Fruit fly (Drosophila melanogaster) whole organism, pupa: ENCODE measurements around the gene CG4793.

Experiments used
- CG10348 ChIP-seq: fragments of 200-800 bp; sonication (Bioruptor generic); IDR thresholded peaks from 2 replicates; pipeline ENCODE4 v1.3.6; 2022; ENCODE audit warnings: missing biosample characterization, missing genetic modification characterization
- CG12605 ChIP-seq: fragments of 200-800 bp; sonication (Bioruptor generic); IDR thresholded peaks from 2 replicates; pipeline ENCODE4 v1.3.6; 2022; ENCODE audit warnings: missing biosample characterization, missing genetic modification characterization
- CG13204 ChIP-seq: fragments of 200-800 bp; sonication (Bioruptor generic); optimal IDR thresholded peaks from 2 replicates; lab custom pipeline; 2018; ENCODE audit warnings: missing biosample characterization, mild to moderate bottlenecking, missing genetic modification characterization, moderate library complexity
- CG14655 ChIP-seq: fragments of 200-800 bp; sonication (Bioruptor generic); optimal IDR thresholded peaks from 3 replicates; lab custom pipeline; 2017; ENCODE audit warnings: mild to moderate bottlenecking, missing biosample characterization, missing genetic modification reagents, missing genetic modification characterization
- CG15710 ChIP-seq: fragments of 200-800 bp; sonication (Bioruptor generic); optimal IDR thresholded peaks from 2 replicates; lab custom pipeline; 2018; ENCODE audit warnings: missing biosample characterization, mild to moderate bottlenecking, missing genetic modification characterization, moderate library complexity
- CG17806 ChIP-seq: fragments of 200-800 bp; sonication (Bioruptor generic); optimal IDR thresholded peaks from 2 replicates; lab custom pipeline; 2018; ENCODE audit warnings: missing biosample characterization, mild to moderate bottlenecking, missing genetic modification characterization, moderate library complexity
- CG32121 ChIP-seq: fragments of 200-800 bp; sonication (Bioruptor generic); IDR thresholded peaks from 2 replicates; pipeline ENCODE4 v1.3.6; 2022; ENCODE audit warnings: missing biosample characterization, missing genetic modification characterization
- CG34367 ChIP-seq: fragments of 200-800 bp; sonication (Bioruptor generic); optimal IDR thresholded peaks from 2 replicates; lab custom pipeline; 2018; ENCODE audit warnings: missing biosample characterization, mild to moderate bottlenecking, missing genetic modification characterization
- CG4496 ChIP-seq: fragments of 200-800 bp; sonication (Bioruptor generic); IDR thresholded peaks from 3 replicates; pipeline ENCODE4 v1.3.6; 2022; ENCODE audit warnings: missing biosample characterization, missing genetic modification characterization
- CG8159 ChIP-seq: fragments of 200-800 bp; sonication (Bioruptor generic); optimal IDR thresholded peaks from 3 replicates; lab custom pipeline; 2018; ENCODE audit warnings: missing biosample characterization, mild to moderate bottlenecking, missing genetic modification characterization, moderate library complexity
- CG8301 ChIP-seq: fragments of 200-800 bp; sonication (Bioruptor generic); optimal IDR thresholded peaks from 2 replicates; lab custom pipeline; 2018; ENCODE audit warnings: missing biosample characterization, mild to moderate bottlenecking, missing genetic modification characterization
- CG9948 ChIP-seq: fragments of 200-800 bp; sonication (Bioruptor generic); optimal IDR thresholded peaks from 2 replicates; lab custom pipeline; 2018; ENCODE audit warnings: missing biosample characterization, mild to moderate bottlenecking, missing genetic modification characterization, moderate library complexity
- D1 ChIP-seq: fragments of 200-800 bp; sonication (Bioruptor generic); optimal IDR thresholded peaks from 2 replicates; lab custom pipeline; 2018; ENCODE audit warnings: missing biosample characterization, mild to moderate bottlenecking, missing genetic modification characterization, moderate library complexity
- EcR ChIP-seq: fragments of 200-800 bp; sonication (Bioruptor generic); optimal IDR thresholded peaks from 3 replicates; lab custom pipeline; 2019; ENCODE audit warnings: missing biosample characterization, missing genetic modification characterization, mild to moderate bottlenecking, moderate library complexity, missing genetic modification reagents
- Ets98B ChIP-seq: fragments of 200-800 bp; sonication (Bioruptor generic); IDR thresholded peaks from 2 replicates; pipeline ENCODE4 v1.3.6; 2022; ENCODE audit warnings: missing biosample characterization, missing genetic modification characterization
- Pif1A ChIP-seq: fragments of 200-800 bp; sonication (Bioruptor generic); optimal IDR thresholded peaks from 3 replicates; lab custom pipeline; 2016; ENCODE audit warnings: missing biosample characterization, missing genetic modification characterization
- Pif1B ChIP-seq: fragments of 200-800 bp; sonication (Bioruptor generic); optimal IDR thresholded peaks from 3 replicates; lab custom pipeline; 2016; ENCODE audit warnings: missing biosample characterization, missing genetic modification characterization
- Snoo ChIP-seq: fragments of 200-800 bp; sonication (Bioruptor generic); optimal IDR thresholded peaks from 3 replicates; lab custom pipeline; 2017; ENCODE audit warnings: missing biosample characterization, mild to moderate bottlenecking, missing genetic modification characterization, inconsistent platforms
- fd96Ca ChIP-seq: fragments of 200-800 bp; sonication (Bioruptor generic); IDR thresholded peaks from 3 replicates; pipeline ENCODE4 v1.3.6; 2022; ENCODE audit warnings: missing biosample characterization, missing genetic modification characterization
- gl ChIP-seq: fragments of 200-800 bp; sonication (Bioruptor generic); optimal IDR thresholded peaks from 2 replicates; lab custom pipeline; 2018; ENCODE audit warnings: missing biosample characterization, mild to moderate bottlenecking, missing genetic modification characterization
- rn ChIP-seq: fragments of 200-800 bp; sonication (Bioruptor generic); IDR thresholded peaks from 2 replicates; pipeline ENCODE4 v1.3.6; 2022; ENCODE audit warnings: missing biosample characterization, missing genetic modification characterization

CG4793 gene

DNA sequence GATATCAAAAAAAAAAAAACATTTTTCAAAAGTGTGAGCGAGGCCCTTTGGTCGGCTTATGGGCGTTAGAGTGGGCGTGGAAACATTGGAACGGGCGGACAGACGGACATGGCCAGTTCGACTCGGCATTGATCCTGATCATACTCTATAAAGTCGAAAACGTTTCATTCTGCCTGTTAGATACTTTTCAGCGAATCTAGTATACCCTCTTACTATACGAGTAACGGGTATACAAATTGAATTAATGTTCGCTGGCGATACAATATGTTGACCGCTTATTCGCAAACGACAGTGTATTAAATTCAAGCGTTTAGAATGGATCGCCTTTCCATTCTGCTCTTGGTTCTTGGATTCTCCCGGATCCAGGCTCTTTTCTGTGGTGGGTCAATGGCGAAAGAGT is at the start of gene CG4793:
Gene CG4793 (plus strand): TSS at position 301 of the 400 bp plus-strand sequence.
- no peak for TF ChIP-seq Pif1B (GFP tag; lab: Kevin White, UChicago)
- TF ChIP-seq D1 (tag; lab: Kevin White, UChicago), result no peak
- TF ChIP-seq CG32121 (GFP tag; lab: Robert Waterston, UW), result no peak
- no peak for TF ChIP-seq rn
- TF ChIP-seq Pif1A, result no peak
- no peak for TF ChIP-seq CG17806 (tag; lab: Kevin White, UChicago)
- TF ChIP-seq CG8159 (tag; lab: Kevin White, UChicago), result no peak
- no peak for TF ChIP-seq CG4496 (GFP tag; lab: Robert Waterston, UW)
- no peak for TF ChIP-seq CG13204 (GFP tag; lab: Kevin White, UChicago)
- TF ChIP-seq CG14655 (GFP tag; lab: Kevin White, UChicago), result no peak
- no peak for TF ChIP-seq fd96Ca (GFP tag; lab: Robert Waterston, UW)
- no peak for TF ChIP-seq CG10348 (GFP tag; lab: Robert Waterston, UW)

DNA sequence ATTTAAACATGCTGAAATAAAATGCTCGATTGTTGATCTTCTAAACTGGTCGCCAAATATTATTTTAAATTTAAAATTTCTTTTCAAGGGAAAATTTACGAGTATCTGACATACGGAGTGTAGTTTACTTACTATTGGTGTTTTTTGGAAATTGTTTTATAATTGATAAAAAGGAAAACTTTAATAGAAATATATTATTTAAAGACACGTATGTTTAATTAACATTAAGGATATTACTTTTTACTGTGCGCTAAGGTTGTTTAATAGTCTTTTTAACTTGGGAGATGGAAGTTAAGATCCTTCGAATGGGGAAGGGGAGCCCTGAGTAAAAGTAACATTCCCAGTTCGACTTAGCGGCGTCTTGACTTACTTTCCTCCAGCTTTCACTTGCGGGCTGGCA is 43.1 kb upstream of the CG4793 start, which contains the start of gene CG7653:
Gene CG7653 (minus strand): TSS at position 101 of the 400 bp plus-strand sequence.
- TF ChIP-seq CG15710 (tag; lab: Kevin White, UChicago) (no peak), EcR (GFP tag; lab: Kevin White, UChicago) (no peak), D1 (tag; lab: Kevin White, UChicago) (no peak), Ets98B (no peak), Pif1A (no peak), CG9948 (tag; lab: Kevin White, UChicago) (no peak), CG8301 (no peak), rn (no peak), fd96Ca (GFP tag; lab: Robert Waterston, UW) (no peak), Pif1B (GFP tag; lab: Kevin White, UChicago) (no peak), CG34367 (tag; lab: Kevin White, UChicago) (no peak), CG13204 (GFP tag; lab: Kevin White, UChicago) (no peak), CG10348 (GFP tag; lab: Robert Waterston, UW) (no peak)
- TF ChIP-seq, all 21 proteins: peak for 0

DNA sequence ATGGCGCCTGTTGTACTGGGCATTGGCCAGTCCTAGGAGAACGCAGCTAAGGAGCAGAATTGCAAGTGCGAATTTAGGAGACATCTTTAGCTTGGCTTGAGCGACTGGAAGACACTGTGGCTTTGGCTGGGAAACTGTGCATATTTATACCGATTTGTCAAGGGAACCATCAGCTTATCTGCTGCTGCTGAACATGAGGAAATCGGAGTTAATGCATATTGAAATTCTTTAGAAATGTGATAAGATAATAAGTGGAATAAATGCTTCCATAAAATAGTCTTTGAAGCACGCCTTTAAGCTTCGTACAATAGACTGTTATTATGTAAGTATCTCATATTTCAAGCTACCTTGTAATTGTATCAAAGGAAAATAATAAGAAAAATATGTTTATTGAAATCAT is 40.1 kb upstream of the CG4793 start, which contains the start of gene CG44475:
Gene CG44475 (minus strand): TSS at position 101 of the 400 bp plus-strand sequence.
- TF ChIP-seq D1 (tag; lab: Kevin White, UChicago), result no peak
- no peak for TF ChIP-seq CG8159 (tag; lab: Kevin White, UChicago)
- TF ChIP-seq CG4496 (GFP tag; lab: Robert Waterston, UW), result no peak

- no peak for TF ChIP-seq fd96Ca (GFP tag; lab: Robert Waterston, UW)
- peak; percentile 38 for TF ChIP-seq CG14655 (GFP tag; lab: Kevin White, UChicago)
- TF ChIP-seq Pif1A, result no peak
- TF ChIP-seq CG34367 (tag; lab: Kevin White, UChicago), result peak; percentile 48
- no peak for TF ChIP-seq CG13204 (GFP tag; lab: Kevin White, UChicago)
- TF ChIP-seq Pif1B (GFP tag; lab: Kevin White, UChicago), result peak; percentile 16
- no peak for TF ChIP-seq gl (tag; lab: Kevin White, UChicago)
- TF ChIP-seq CG8301, result no peak
- TF ChIP-seq CG8159 (tag; lab: Kevin White, UChicago), result peak; percentile 59
- TF ChIP-seq Ets98B, result no peak; the same call in 1 of the 2 replicates
Observed at dm6 chr2L:15886187-15886586, 37.0 kb upstream of the CG4793 start.

DNA sequence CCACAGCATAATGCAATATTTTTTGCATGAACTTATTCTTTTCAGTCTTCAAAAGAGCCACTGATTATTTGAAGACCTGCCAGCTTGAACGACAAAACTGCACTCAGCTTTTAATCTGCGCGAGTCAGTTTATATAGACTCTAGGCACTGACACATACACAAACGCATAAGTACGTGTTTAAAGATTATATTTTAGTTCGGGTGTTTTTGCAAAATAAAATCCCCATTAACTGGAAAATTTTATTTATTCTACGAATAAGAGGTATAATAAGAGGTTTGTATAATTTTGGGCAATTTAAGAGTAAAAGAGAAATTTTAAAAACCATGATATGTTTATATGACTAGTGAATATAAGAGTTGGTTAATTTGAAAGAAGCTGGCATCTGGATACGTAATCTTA is 29.5 kb upstream of the CG4793 start, which contains the start of gene Tep1:
Gene Tep1 (minus strand): TSS at position 101 of the 400 bp plus-strand sequence.
- TF ChIP-seq CG9948 (tag; lab: Kevin White, UChicago), result no peak
- no peak for TF ChIP-seq D1 (tag; lab: Kevin White, UChicago)
- no peak for TF ChIP-seq CG8159 (tag; lab: Kevin White, UChicago)
- no peak for TF ChIP-seq CG13204 (GFP tag; lab: Kevin White, UChicago)
- no peak for TF ChIP-seq CG32121 (GFP tag; lab: Robert Waterston, UW)

DNA sequence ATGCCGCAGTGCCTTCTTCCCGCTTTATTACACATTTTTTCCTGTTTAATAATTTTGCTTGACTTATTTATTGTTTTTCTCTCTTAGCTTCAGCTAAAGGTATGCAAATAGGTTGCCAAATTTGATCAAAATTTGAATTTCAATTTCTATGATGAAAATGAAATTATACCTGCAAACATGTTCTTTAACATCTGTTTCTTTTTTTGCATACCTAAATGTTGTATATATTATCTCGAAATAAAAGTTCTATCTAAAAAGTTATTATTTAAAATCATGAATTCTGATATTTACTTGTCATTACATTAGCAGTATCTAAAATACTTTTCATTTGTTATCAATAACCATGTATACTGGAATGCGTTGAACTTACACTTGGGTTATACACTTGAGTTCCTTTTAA is 28.0 kb upstream of the CG4793 start, which contains the start of gene CG31735:
Gene CG31735 (plus strand): TSS at position 301 of the 400 bp plus-strand sequence.
- no peak for TF ChIP-seq CG10348 (GFP tag; lab: Robert Waterston, UW)
- TF ChIP-seq CG12605 (GFP tag; lab: Robert Waterston, UW), result no peak
- no peak for TF ChIP-seq Pif1B (GFP tag; lab: Kevin White, UChicago)
- no peak for TF ChIP-seq CG34367 (tag; lab: Kevin White, UChicago)
- no peak for TF ChIP-seq CG9948 (tag; lab: Kevin White, UChicago)
- no peak for TF ChIP-seq CG15710 (tag; lab: Kevin White, UChicago)
- TF ChIP-seq Snoo (tag; lab: Kevin White, UChicago), result no peak
- TF ChIP-seq gl (tag; lab: Kevin White, UChicago), result no peak
- TF ChIP-seq CG4496 (GFP tag; lab: Robert Waterston, UW), result no peak
- no peak for TF ChIP-seq EcR (GFP tag; lab: Kevin White, UChicago)
- no peak for TF ChIP-seq D1 (tag; lab: Kevin White, UChicago)

dm6 chr2L:15900424-15900823 is 22.8 kb upstream of the CG4793 start, which contains the start of gene CG31823:
CG31823 (minus strand) TSS chr2L:15900524.
- TF ChIP-seq Snoo (tag; lab: Kevin White, UChicago), result no peak
- no peak for TF ChIP-seq CG10348 (GFP tag; lab: Robert Waterston, UW)
- no peak for TF ChIP-seq CG14655 (GFP tag; lab: Kevin White, UChicago)
- TF ChIP-seq CG8159 (tag; lab: Kevin White, UChicago), result no peak
- TF ChIP-seq rn, result no peak
- TF ChIP-seq, all 21 proteins: peak for 0
